Worm (Caenorhabditis elegans) whole organism, L1 larva: ENCODE results near the gene T09A12.8.

Experiments used
- C04F5.9 ChIP-seq: sonication (generic microtip); optimal IDR thresholded peaks from 2 replicates; lab custom pipeline; 2016; ENCODE audit warnings: missing genetic modification characterization, missing compliant biosample characterization
- C16A3.4 ChIP-seq: fragments of 150-350 bp; optimal IDR thresholded peaks from 2 replicates; lab custom pipeline; 2014; ENCODE audit warnings: missing biosample characterization, missing genetic modification characterization
- C34B4.2 ChIP-seq: sonication (generic microtip); optimal IDR thresholded peaks from 2 replicates; lab custom pipeline; 2017; ENCODE audit warnings: mild to moderate bottlenecking, missing genetic modification characterization, missing compliant biosample characterization
- alr-1 ChIP-seq: fragments of 200-800 bp; sonication (Bioruptor generic); optimal IDR thresholded peaks from 2 replicates; lab custom pipeline; 2018; ENCODE audit warnings: borderline replicate concordance, mild to moderate bottlenecking, missing genetic modification characterization, missing compliant biosample characterization
- ceh-63 ChIP-seq: fragments of 200-800 bp; sonication (Bioruptor generic); optimal IDR thresholded peaks from 2 replicates; lab custom pipeline; 2018; ENCODE audit warnings: mild to moderate bottlenecking, missing genetic modification characterization, missing compliant biosample characterization
- ceh-82 ChIP-seq, 3 experiments: fragments of 150-350 bp in 1 of 3; sonication (generic microtip) in 2 of 3; optimal IDR thresholded peaks; 2 replicates each; lab custom pipeline; 2014 to 2017; ENCODE audit warnings: missing biosample characterization in 3 of 3, missing genetic modification characterization in 3 of 3
- ces-1 ChIP-seq: fragments of 150-350 bp; optimal IDR thresholded peaks from 2 replicates; lab custom pipeline; 2014; ENCODE audit warnings: missing biosample characterization, missing genetic modification reagents, missing genetic modification characterization
- efl-1 ChIP-seq, 4 experiments: fragments of 150-350 bp; optimal IDR thresholded peaks in 3 of 4; peaks in 1 of 4; 1 replicate in 1 of 4; 2 replicates in 3 of 4; lab custom pipeline; 2014; ENCODE audit warnings: missing biosample characterization in 2 of 4, missing genetic modification characterization in 2 of 4, missing genetic modification reagents in 2 of 4
- efl-3 ChIP-seq: fragments of 200-800 bp; sonication (Bioruptor generic); optimal IDR thresholded peaks from 2 replicates; lab custom pipeline; 2018; ENCODE audit warnings: mild to moderate bottlenecking, missing genetic modification characterization, missing compliant biosample characterization
- egl-13 ChIP-seq: sonication (generic microtip); optimal IDR thresholded peaks from 2 replicates; lab custom pipeline; 2016; ENCODE audit warnings: missing genotype, missing genetic modification reagents, missing genetic modification characterization, missing compliant biosample characterization
- egl-27 ChIP-seq, 2 experiments: fragments of 150-350 bp in 1 of 2; sonication (generic microtip); optimal IDR thresholded peaks; 3 replicates each; lab custom pipeline; 2017 to 2018; ENCODE audit warnings: missing biosample characterization in 2 of 2, missing genetic modification characterization in 2 of 2, missing genetic modification reagents in 2 of 2
- elt-2 ChIP-seq: sonication (generic microtip); optimal IDR thresholded peaks from 2 replicates; lab custom pipeline; 2016; ENCODE audit warnings: missing genetic modification characterization, mild to moderate bottlenecking, inconsistent platforms, missing compliant biosample characterization, missing genetic modification reagents
- elt-3 ChIP-seq, 6 experiments: fragments of 150-350 bp in 1 of 6; sonication (generic microtip); optimal IDR thresholded peaks; 2 replicates each; lab custom pipeline; 2017 to 2018; ENCODE audit warnings: missing biosample characterization in 6 of 6, missing genetic modification characterization in 6 of 6, inconsistent platforms in 1 of 6
- fkh-10 ChIP-seq: sonication (generic microtip); optimal IDR thresholded peaks from 2 replicates; lab custom pipeline; 2017; ENCODE audit warnings: missing biosample characterization, missing genetic modification reagents, missing genetic modification characterization
- fkh-4 ChIP-seq: sonication (generic microtip); optimal IDR thresholded peaks from 2 replicates; lab custom pipeline; 2016; ENCODE audit warnings: missing compliant biosample characterization, missing genetic modification characterization, borderline replicate concordance
- hlh-17 ChIP-seq: fragments of 200-800 bp; sonication (Bioruptor generic); optimal IDR thresholded peaks from 2 replicates; lab custom pipeline; 2018; ENCODE audit warnings: missing genetic modification characterization, mild to moderate bottlenecking, missing compliant biosample characterization, moderate library complexity, borderline replicate concordance
- irx-1 ChIP-seq: sonication (generic microtip); optimal IDR thresholded peaks from 2 replicates; lab custom pipeline; 2016; ENCODE audit warnings: missing genetic modification characterization, missing compliant biosample characterization
- isw-1 ChIP-seq: fragments of 200-800 bp; sonication (Bioruptor generic); IDR thresholded peaks from 2 replicates; pipeline ENCODE4 v1.3.6; 2022; ENCODE audit warnings: missing genetic modification characterization, missing compliant biosample characterization
- lin-13 ChIP-seq: fragments of 150-350 bp; optimal IDR thresholded peaks from 2 replicates; lab custom pipeline; 2014; ENCODE audit warnings: missing biosample characterization, missing genetic modification reagents, missing genetic modification characterization
- lin-14 ChIP-seq: fragments of 200-800 bp; sonication (Bioruptor generic); optimal IDR thresholded peaks from 2 replicates; lab custom pipeline; 2018; ENCODE audit warnings: mild to moderate bottlenecking, missing genetic modification characterization, moderate library complexity, missing compliant biosample characterization
- lin-15B ChIP-seq: fragments of 150-350 bp; sonication (generic microtip); optimal IDR thresholded peaks from 3 replicates; lab custom pipeline; 2014; ENCODE audit warnings: missing biosample characterization, missing genetic modification characterization
- lir-3 ChIP-seq: sonication (generic microtip); optimal IDR thresholded peaks from 2 replicates; lab custom pipeline; 2016; ENCODE audit warnings: mild to moderate bottlenecking, missing genetic modification characterization, moderate library complexity, missing compliant biosample characterization; ENCODE audit not compliant: poor library complexity
- lsy-2 ChIP-seq, 2 experiments: fragments of 150-350 bp; optimal IDR thresholded peaks; 2 replicates each; lab custom pipeline; 2014; ENCODE audit warnings: missing biosample characterization in 2 of 2, missing genetic modification characterization in 2 of 2
- mdl-1 ChIP-seq, 2 experiments: fragments of 150-350 bp; optimal IDR thresholded peaks; 2 replicates each; lab custom pipeline; 2014 to 2017; ENCODE audit warnings: missing biosample characterization in 2 of 2, missing genetic modification characterization in 2 of 2, inconsistent platforms in 1 of 2
- mep-1 ChIP-seq: fragments of 150-350 bp; optimal IDR thresholded peaks from 2 replicates; lab custom pipeline; 2014; ENCODE audit warnings: missing biosample characterization, missing genetic modification characterization
- nhr-12 ChIP-seq: sonication (generic microtip); optimal IDR thresholded peaks from 2 replicates; lab custom pipeline; 2017; ENCODE audit warnings: missing biosample characterization, missing genetic modification characterization
- nhr-20 ChIP-seq: sonication (generic microtip); optimal IDR thresholded peaks from 2 replicates; lab custom pipeline; 2016; ENCODE audit warnings: mild to moderate bottlenecking, missing genetic modification characterization, missing compliant biosample characterization
- nhr-47 ChIP-seq: sonication (generic microtip); optimal IDR thresholded peaks from 2 replicates; lab custom pipeline; 2016; ENCODE audit warnings: mild to moderate bottlenecking, missing genetic modification characterization, moderate library complexity, missing compliant biosample characterization
- nhr-77 ChIP-seq: fragments of 150-350 bp; optimal IDR thresholded peaks from 2 replicates; lab custom pipeline; 2014; ENCODE audit warnings: missing biosample characterization, missing genetic modification characterization
- nhr-85 ChIP-seq: sonication (generic microtip); peaks from one replicate; lab custom pipeline; 2016; ENCODE audit warnings: missing genetic modification characterization, inconsistent platforms, missing compliant biosample characterization
- nhr-90 ChIP-seq: sonication (generic microtip); optimal IDR thresholded peaks from 2 replicates; lab custom pipeline; 2016; ENCODE audit warnings: mild to moderate bottlenecking, missing genetic modification characterization, missing compliant biosample characterization; ENCODE audit not compliant: poor library complexity
- pag-3 ChIP-seq: sonication (generic microtip); optimal IDR thresholded peaks from 2 replicates; lab custom pipeline; 2017; ENCODE audit warnings: missing genetic modification characterization, mild to moderate bottlenecking, missing compliant biosample characterization, antibody characterized with exemption, borderline replicate concordance; ENCODE audit not compliant: insufficient read depth
- snu-23 ChIP-seq: sonication (generic microtip); optimal IDR thresholded peaks from 2 replicates; lab custom pipeline; 2016; ENCODE audit warnings: missing genetic modification characterization, missing compliant biosample characterization
- sox-4 ChIP-seq: sonication (generic microtip); optimal IDR thresholded peaks from 2 replicates; lab custom pipeline; 2016; ENCODE audit warnings: missing genetic modification characterization, missing compliant biosample characterization
- unc-30 ChIP-seq: sonication (generic microtip); optimal IDR thresholded peaks from 2 replicates; lab custom pipeline; 2017; ENCODE audit warnings: missing biosample characterization, missing genetic modification characterization
- vab-15 ChIP-seq: sonication (generic microtip); optimal IDR thresholded peaks from 2 replicates; lab custom pipeline; 2017; ENCODE audit warnings: missing genotype, mild to moderate bottlenecking, missing genetic modification characterization, missing compliant biosample characterization
- zag-1 ChIP-seq: fragments of 150-350 bp; optimal IDR thresholded peaks from 2 replicates; lab custom pipeline; 2014; ENCODE audit warnings: missing biosample characterization, missing genetic modification characterization
- zip-4 ChIP-seq: fragments of 200-800 bp; sonication (Bioruptor generic); optimal IDR thresholded peaks from 2 replicates; lab custom pipeline; 2018; ENCODE audit warnings: mild to moderate bottlenecking, missing genetic modification characterization, moderate library complexity, missing compliant biosample characterization
- ztf-4 ChIP-seq: fragments of 150-350 bp; optimal IDR thresholded peaks from 2 replicates; lab custom pipeline; 2014; ENCODE audit warnings: missing biosample characterization, missing genetic modification characterization

T09A12.8 gene

ce11 chrIV:8262671-8263070, 19.2 kb upstream of the T09A12.8 start:
- no peak for TF ChIP-seq efl-1 (optimal IDR thresholded peaks at IDR 0.05; lab: Kevin White, UChicago)
- TF ChIP-seq efl-1 (GFP tag; optimal IDR thresholded peaks at IDR 0.05 in 1 of 2; lab: Kevin White, UChicago): no peak
- TF ChIP-seq nhr-90 (tag; lab: Kevin White, UChicago): no peak
- TF ChIP-seq C04F5.9 (tag; lab: Kevin White, UChicago): no peak

- TF ChIP-seq elt-2 (tag; lab: Kevin White, UChicago) (no peak), efl-3 (GFP tag; lab: Kevin White, UChicago) (no peak), zip-4 (no peak), C16A3.4 (tag; lab: Kevin White, UChicago) (no peak), mep-1 (tag; lab: Kevin White, UChicago) (no peak), unc-30 (tag; lab: Kevin White, UChicago) (no peak), nhr-77 (tag; lab: Kevin White, UChicago) (no peak), sox-4 (tag; lab: Kevin White, UChicago) (no peak)
These were observed 17.5 kb upstream of the T09A12.8 start, which contains the start of gene vit-6 for ce11 chrIV:8260848-8261638. Gene vit-6, plus strand, starts transcription at chrIV:8261157.

- no peak for TF ChIP-seq lin-14 (GFP tag; lab: Kevin White, UChicago)
- TF ChIP-seq isw-1 (GFP tag; lab: Robert Waterston, UW): no peak
- TF ChIP-seq irx-1 (tag; lab: Kevin White, UChicago): no peak
- no peak for TF ChIP-seq lin-15B (tag; lab: Kevin White, UChicago)
These were observed 16.4 kb upstream of the T09A12.8 start, which contains the start of gene K07H8.7 for ce11 chrIV:8259904-8260303. Gene K07H8.7, minus strand, starts transcription at chrIV:8260004.

- no peak for TF ChIP-seq lin-14 (GFP tag; lab: Kevin White, UChicago)
- TF ChIP-seq efl-3 (GFP tag; lab: Kevin White, UChicago): no peak
- peak; percentile 33 for TF ChIP-seq elt-2 (tag; lab: Kevin White, UChicago)
- no peak for TF ChIP-seq nhr-12
- no peak for TF ChIP-seq alr-1
- TF ChIP-seq, all 84 proteins: peak for 1
These were observed 11.7 kb upstream of the T09A12.8 start for ce11 chrIV:8255221-8255620.

- no peak for TF ChIP-seq hlh-17 (GFP tag; lab: Kevin White, UChicago)
- no peak for TF ChIP-seq ztf-4 (tag; lab: Kevin White, UChicago)
- no peak for TF ChIP-seq lsy-2 (tag; optimal IDR thresholded peaks at IDR 0.05; lab: Kevin White, UChicago)
- no peak for TF ChIP-seq egl-27 (tag; optimal IDR thresholded peaks at IDR 0.05; lab: Kevin White, UChicago)
- TF ChIP-seq ceh-63: no peak
- TF ChIP-seq sox-4 (tag; lab: Kevin White, UChicago): no peak
- no peak for TF ChIP-seq vab-15
- no peak for TF ChIP-seq lin-13 (GFP tag; lab: Kevin White, UChicago)
These were observed 10.7 kb upstream of the T09A12.8 start for ce11 chrIV:8254193-8254592.

ce11 chrIV:8252856-8253255, 9.4 kb upstream of the T09A12.8 start:
- TF ChIP-seq elt-3 (tag; optimal IDR thresholded peaks at IDR 0.05; lab: Kevin White, UChicago) (peak in 1 of 6 experiments; percentile 43), nhr-77 (tag; lab: Kevin White, UChicago) (peak; percentile 65), nhr-20 (tag; lab: Kevin White, UChicago) (peak; percentile 68), fkh-10 (GFP tag; lab: Kevin White, UChicago) (peak; percentile 38), ces-1 (GFP tag; lab: Kevin White, UChicago) (no peak), nhr-47 (peak; percentile 79), ceh-82 (tag; optimal IDR thresholded peaks at IDR 0.05; lab: Kevin White, UChicago) (peak; percentile 41 to 86 (median 61)), mdl-1 (tag; optimal IDR thresholded peaks at IDR 0.05; lab: Kevin White, UChicago) (peak in 1 of 2 experiments; percentile 91), lsy-2 (tag; optimal IDR thresholded peaks at IDR 0.05; lab: Kevin White, UChicago) (peak; percentile 48 to 72), snu-23 (GFP tag; lab: Kevin White, UChicago) (peak; percentile 80), C34B4.2 (tag; lab: Kevin White, UChicago) (no peak), egl-13 (tag; lab: Kevin White, UChicago) (peak; percentile 30), alr-1 (no peak), pag-3 (tag; lab: Kevin White, UChicago) (no peak), nhr-85 (tag; lab: Kevin White, UChicago) (peak; percentile 69), zag-1 (tag; lab: Kevin White, UChicago) (no peak), nhr-90 (tag; lab: Kevin White, UChicago) (peak; percentile 73), lir-3 (tag; lab: Kevin White, UChicago) (peak; percentile 36), fkh-4 (tag; lab: Kevin White, UChicago) (no peak)
